ENCODE assay signal across 1 fruit fly cellular context in genomic region chr2L:14546629-14547366, dm6.
TF ChIP-seq lines count a peak whose summit lies in the region.

No protein-coding gene starts in this region.

TF ChIP-seq in whole organism, embryonic, 481 proteins besides CTCF, POLR2A, EP300 and RAD21 (continued from another document):
- TF ChIP-seq CG3726 (GFP tag; IDR thresholded peaks at IDR 0.05; lab: Robert Waterston, UW) (peak; percentile 72; the same call in 2 of the 3 replicates), crc (GFP tag; optimal IDR thresholded peaks at IDR 0.05; lab: Kevin White, UChicago) (peak; percentile 37), CG9876 (GFP tag; optimal IDR thresholded peaks at IDR 0.05; lab: Kevin White, UChicago) (no peak), hth (optimal IDR thresholded peaks at IDR 0.05; lab: Kevin White, UChicago) (peak; percentile 44), pb (GFP tag; optimal IDR thresholded peaks at IDR 0.05; lab: Kevin White, UChicago) (peak; percentile 60), CG16815 (GFP tag; optimal IDR thresholded peaks at IDR 0.05; lab: Kevin White, UChicago) (peak; percentile 87), CG9817 (tag; optimal IDR thresholded peaks at IDR 0.05; lab: Kevin White, UChicago) (peak; percentile 66), CG1602 (GFP tag; optimal IDR thresholded peaks at IDR 0.05; lab: Kevin White, UChicago) (peak; percentile 91), NC2α (GFP tag; optimal IDR thresholded peaks at IDR 0.05; lab: Kevin White, UChicago) (peak; percentile 75), CG8281 (tag; optimal IDR thresholded peaks at IDR 0.05; lab: Kevin White, UChicago) (peak; percentile 82), dpn (GFP tag; optimal IDR thresholded peaks at IDR 0.05; lab: Kevin White, UChicago) (peak; percentile 78 to 87)
